Worm (Caenorhabditis elegans) whole organism, mixed stage, embryonic: ENCODE results near the gene rps-22.

Source experiments
- cnd-1 ChIP-seq: fragments of 200-800 bp; sonication (Bioruptor generic); optimal IDR thresholded peaks from 2 replicates; lab custom pipeline; 2018; ENCODE audit warnings: mild to moderate bottlenecking, missing genetic modification characterization, missing compliant biosample characterization
- elt-3 ChIP-seq: fragments of 150-350 bp; optimal IDR thresholded peaks from 2 replicates; lab custom pipeline; 2014; ENCODE audit warnings: missing biosample characterization, missing genetic modification characterization
- mab-5 ChIP-seq: fragments of 150-350 bp; optimal IDR thresholded peaks from 2 replicates; lab custom pipeline; 2014; ENCODE audit warnings: missing biosample characterization, missing genetic modification characterization
- nhr-237 ChIP-seq: fragments of 150-350 bp; optimal IDR thresholded peaks from 2 replicates; lab custom pipeline; 2014; ENCODE audit warnings: missing biosample characterization, missing genetic modification characterization
- snpc-4 ChIP-seq: fragments of 150-350 bp; optimal IDR thresholded peaks from 2 replicates; lab custom pipeline; 2014; ENCODE audit warnings: missing biosample characterization, missing genetic modification characterization

ce11 chrIII:1922081-1922480 is 28.3 kb upstream of the rps-22 start:
- TF ChIP-seq elt-3 (tag; lab: Kevin White, UChicago) (no peak), nhr-237 (tag; lab: Kevin White, UChicago) (no peak), snpc-4 (tag; lab: Kevin White, UChicago) (no peak), cnd-1 (tag; lab: Kevin White, UChicago) (no peak), mab-5 (tag; lab: Kevin White, UChicago) (no peak)
